Worm (Caenorhabditis elegans): ENCODE measurements around the gene Y73B3A.11.
A peak's percentile ranks its signal among the peaks of the same experiment; 100 is the strongest.
"Not testable (repeated sequence)": the region's sequence is repeated elsewhere in the genome, so short reads cannot be mapped to it uniquely, and the experiment has no call there.

The Y73B3A.11 gene

ce11 chrX:146832-147231 is 1.1 kb upstream of the Y73B3A.11 start:
- TF ChIP-seq lsy-2 (tag; optimal IDR thresholded peaks at IDR 0.05) = peak in 1 of 2 experiments; percentile 21
- TF ChIP-seq sem-4 (tag; optimal IDR thresholded peaks at IDR 0.05) = no peak
- no peak for TF ChIP-seq unc-39 (tag; optimal IDR thresholded peaks at IDR 0.05)
- peak; percentile 1 for TF ChIP-seq C34F6.9 (tag; optimal IDR thresholded peaks at IDR 0.05)
- peak; percentile 25 for TF ChIP-seq unc-55 (GFP tag; optimal IDR thresholded peaks at IDR 0.05)
- peak; percentile 20 for TF ChIP-seq lin-13 (GFP tag; optimal IDR thresholded peaks at IDR 0.05)
- no peak for TF ChIP-seq lin-11 (tag; optimal IDR thresholded peaks at IDR 0.05)
- TF ChIP-seq dmd-4 (tag; optimal IDR thresholded peaks at IDR 0.05) = no peak
- TF ChIP-seq nhr-11 (tag; optimal IDR thresholded peaks at IDR 0.05) = no peak

ce11 chrX:163034-163433 is 15.1 kb downstream of the Y73B3A.11 start, which contains the start of gene tmed-12:
tmed-12 (minus strand) TSS chrX:163134.
- not testable (repeated sequence) for TF ChIP-seq R02D3.7, mdl-1, nhr-12 (tag; optimal IDR thresholded peaks at IDR 0.05)

- TF ChIP-seq snpc-4 (tag; optimal IDR thresholded peaks at IDR 0.05) (no peak), zag-1 (tag; optimal IDR thresholded peaks at IDR 0.05) (no peak)
Observed at ce11 chrX:177075-177474, 29.2 kb downstream of the Y73B3A.11 start, which contains the start of the genes T08D2.5 and T08D2.4. T08D2.5 (plus strand) TSS chrX:177375. T08D2.4 (plus strand) TSS chrX:177396.

- TF ChIP-seq elt-3, snpc-4, lsy-2 (tag; optimal IDR thresholded peaks at IDR 0.05): not testable (repeated sequence)
Observed at ce11 chrX:182119-182741, 34.3 kb downstream of the Y73B3A.11 start, which contains the start of the genes T08D2.6 and chkr-1. T08D2.6 (minus strand) TSS chrX:182169. chkr-1 (plus strand) TSS chrX:182691.

- TF ChIP-seq dmd-4 (tag; optimal IDR thresholded peaks at IDR 0.05) (no peak), mbf-1 (tag; optimal IDR thresholded peaks at IDR 0.05) (no peak), F13H6.1 (tag; optimal IDR thresholded peaks at IDR 0.05) (no peak), ztf-1 (GFP tag; conservative IDR thresholded peaks at IDR 0.05) (no peak), nhr-6 (tag; optimal IDR thresholded peaks at IDR 0.05) (no peak), ZK546.5 (tag; optimal IDR thresholded peaks at IDR 0.05) (no peak), ztf-4 (tag; optimal IDR thresholded peaks at IDR 0.05) (no peak), fos-1 (tag; optimal IDR thresholded peaks at IDR 0.05) (no peak), sma-3 (GFP tag; optimal IDR thresholded peaks at IDR 0.05) (no peak), ama-1 (optimal IDR thresholded peaks at IDR 0.05) (no peak), nhr-129 (tag; optimal IDR thresholded peaks at IDR 0.05) (no peak), nhr-10 (tag; optimal IDR thresholded peaks at IDR 0.05) (no peak), ztf-11 (tag; optimal IDR thresholded peaks at IDR 0.05) (no peak), mdl-1 (tag; optimal IDR thresholded peaks at IDR 0.05) (no peak), snpc-4 (tag; optimal IDR thresholded peaks at IDR 0.05) (no peak), egl-27 (tag; optimal IDR thresholded peaks at IDR 0.05) (no peak), blmp-1 (tag; optimal IDR thresholded peaks at IDR 0.05; ENCODE audit: insufficient read depth) (no peak), ceh-82 (tag; optimal IDR thresholded peaks at IDR 0.05) (no peak), nhr-23 (tag; optimal IDR thresholded peaks at IDR 0.05) (no peak)
Observed at ce11 chrX:192534-192933, 44.6 kb downstream of the Y73B3A.11 start, which contains the start of gene T08D2.8. T08D2.8 (plus strand) TSS chrX:192834.

- TF ChIP-seq sma-9 (GFP tag; optimal IDR thresholded peaks at IDR 0.05) (no peak), sma-9 (tag; optimal IDR thresholded peaks at IDR 0.05) (no peak), lin-11 (tag; optimal IDR thresholded peaks at IDR 0.05) (no peak), lsy-2 (tag; optimal IDR thresholded peaks at IDR 0.05) (no peak), mdl-1 (tag; optimal IDR thresholded peaks at IDR 0.05) (no peak), sma-3 (GFP tag; optimal IDR thresholded peaks at IDR 0.05) (no peak), gmeb-1 (tag; optimal IDR thresholded peaks at IDR 0.05) (no peak), Y55F3AM.14 (GFP tag; optimal IDR thresholded peaks at IDR 0.05) (no peak), ceh-82 (tag; optimal IDR thresholded peaks at IDR 0.05) (no peak)
Observed at ce11 chrX:196403-196802, 48.5 kb downstream of the Y73B3A.11 start.

Measured in whole organism, L2 larva.